Fruit fly (Drosophila melanogaster): ENCODE measurements around the gene tfc.

tfc gene

dm6 chr3L:1302234-1302949, 46.1 kb downstream of the tfc start, which contains the start of the genes Rac1 and Acat2 (continued):
- TF ChIP-seq unpg (GFP tag; optimal IDR thresholded peaks at IDR 0.05) (no peak), CrebB (tag; optimal IDR thresholded peaks at IDR 0.05) (no peak), Abd-B (GFP tag; optimal IDR thresholded peaks at IDR 0.05) (peak; percentile 56), dmrt11E (tag; optimal IDR thresholded peaks at IDR 0.05) (peak; percentile 15), CG1647 (GFP tag; optimal IDR thresholded peaks at IDR 0.05) (no peak), Max (GFP tag; optimal IDR thresholded peaks at IDR 0.05) (no peak), p53 (GFP tag; optimal IDR thresholded peaks at IDR 0.05) (no peak), CG18599 (GFP tag; optimal IDR thresholded peaks at IDR 0.05) (no peak), salm (tag; optimal IDR thresholded peaks at IDR 0.05) (no peak), GATAe (GFP tag; conservative IDR thresholded peaks at IDR 0.05) (no peak), Spps (tag; optimal IDR thresholded peaks at IDR 0.05) (no peak), CG30020 (tag; optimal IDR thresholded peaks at IDR 0.05) (peak; percentile 79), Sry-δ (GFP tag; optimal IDR thresholded peaks at IDR 0.05) (peak; percentile 41), aop (GFP tag; IDR thresholded peaks at IDR 0.05) (no peak), zfh2 (GFP tag; optimal IDR thresholded peaks at IDR 0.05) (no peak), CG4404 (GFP tag; IDR thresholded peaks at IDR 0.05) (no peak), Meics (GFP tag; optimal IDR thresholded peaks at IDR 0.05) (no peak), CG9727 (GFP tag; optimal IDR thresholded peaks at IDR 0.05) (peak; percentile 28), CG17385 (GFP tag; optimal IDR thresholded peaks at IDR 0.05) (peak; percentile 78), CG11723 (GFP tag; optimal IDR thresholded peaks at IDR 0.05) (no peak), ci (GFP tag; IDR thresholded peaks at IDR 0.05) (no peak), fd96Cb (tag; optimal IDR thresholded peaks at IDR 0.05) (no peak), Sox102F (GFP tag; optimal IDR thresholded peaks at IDR 0.05) (no peak), CG8924 (tag; optimal IDR thresholded peaks at IDR 0.05) (peak; percentile 31), CG11504 (tag; optimal IDR thresholded peaks at IDR 0.05) (no peak), CG12155 (GFP tag; optimal IDR thresholded peaks at IDR 0.05) (no peak), gcm (GFP tag; optimal IDR thresholded peaks at IDR 0.05) (no peak), ken (GFP tag; IDR thresholded peaks at IDR 0.05) (no peak)

- peak; percentile 93 for TF ChIP-seq Elba2 (GFP tag; optimal IDR thresholded peaks at IDR 0.05)
- TF ChIP-seq scrt (GFP tag; optimal IDR thresholded peaks at IDR 0.05): peak; percentile 65
- TF ChIP-seq bbx (GFP tag; IDR thresholded peaks at IDR 0.05; ENCODE audit: partially characterized antibody): peak; percentile 17; the same call in 1 of the 2 replicates
- TF ChIP-seq CG9932 (GFP tag; IDR thresholded peaks at IDR 0.05): no peak
- peak; percentile 7 for TF ChIP-seq CG4617 (GFP tag; optimal IDR thresholded peaks at IDR 0.05; ENCODE audit: borderline replicate concordance)
- no peak for TF ChIP-seq CG17912 (GFP tag; optimal IDR thresholded peaks at IDR 0.05)
- no peak for TF ChIP-seq wdn (GFP tag; IDR thresholded peaks at IDR 0.05)
- peak; percentile 67 for TF ChIP-seq YL-1 (GFP tag; optimal IDR thresholded peaks at IDR 0.05)
- TF ChIP-seq CG18011 (GFP tag; optimal IDR thresholded peaks at IDR 0.05): no peak
- peak; percentile 52 to 95 for TF ChIP-seq insv (GFP tag; optimal IDR thresholded peaks at IDR 0.05)
- TF ChIP-seq kah (GFP tag; optimal IDR thresholded peaks at IDR 0.05): peak; percentile 97
- TF ChIP-seq az2 (GFP tag; optimal IDR thresholded peaks at IDR 0.05): no peak
Observed at dm6 chr3L:1302950-1303352, 46.7 kb downstream of the tfc start.

Measured in whole organism, embryonic.